Fruit fly (Drosophila melanogaster) whole organism, embryonic: ENCODE data around the gene tj.

Source experiments
- Ada2b ChIP-seq: fragments of 200-800 bp; sonication (Bioruptor generic); IDR thresholded peaks from 2 replicates; pipeline ENCODE4 v1.3.6; 2022; ENCODE audit warnings: missing biosample characterization, missing genetic modification characterization
- Awh ChIP-seq: fragments of 200-800 bp; sonication (Bioruptor generic); IDR thresholded peaks from 2 replicates; pipeline ENCODE4, ENCODE4 v1.3.6; 2022; ENCODE audit warnings: missing biosample characterization, missing genetic modification characterization
- CG10959 ChIP-seq: fragments of 200-800 bp; sonication (Bioruptor generic); IDR thresholded peaks from 2 replicates; pipeline ENCODE4 v1.3.6; 2022; ENCODE audit warnings: missing biosample characterization, missing genetic modification characterization
- CG12769 ChIP-seq: fragments of 200-800 bp; sonication (Bioruptor generic); optimal IDR thresholded peaks from 2 replicates; lab custom pipeline; 2019; ENCODE audit warnings: missing biosample characterization, mild to moderate bottlenecking, missing genetic modification characterization, moderate library complexity
- CG13624 ChIP-seq: fragments of 200-800 bp; sonication (Bioruptor generic); optimal IDR thresholded peaks from 2 replicates; lab custom pipeline; 2016; ENCODE audit warnings: missing biosample characterization, missing genetic modification characterization
- CG14710 ChIP-seq: fragments of 200-800 bp; sonication (Bioruptor generic); optimal IDR thresholded peaks from 3 replicates; lab custom pipeline; 2019; ENCODE audit warnings: missing biosample characterization, mild to moderate bottlenecking, missing genetic modification characterization, moderate library complexity
- CG16863 ChIP-seq: fragments of 200-800 bp; sonication (Bioruptor generic); optimal IDR thresholded peaks from 3 replicates; lab custom pipeline; 2016; ENCODE audit warnings: missing biosample characterization, missing genetic modification characterization
- CG30020 ChIP-seq: fragments of 200-800 bp; optimal IDR thresholded peaks from 2 replicates; lab custom pipeline; 2019; ENCODE audit warnings: missing biosample characterization, mild to moderate bottlenecking, missing genetic modification characterization, moderate library complexity
- CG32767 ChIP-seq: fragments of 200-800 bp; sonication (Bioruptor generic); IDR thresholded peaks from 2 replicates; pipeline ENCODE4 v1.3.6; 2022; ENCODE audit warnings: missing biosample characterization, missing genetic modification characterization
- CG3407 ChIP-seq: fragments of 200-800 bp; sonication (Bioruptor generic); optimal IDR thresholded peaks from 2 replicates; lab custom pipeline; 2018; ENCODE audit warnings: missing biosample characterization, mild to moderate bottlenecking, missing genetic modification characterization
- CG4282 ChIP-seq: fragments of 200-800 bp; sonication (Bioruptor generic); optimal IDR thresholded peaks from 2 replicates; lab custom pipeline; 2016; ENCODE audit warnings: missing biosample characterization, missing genetic modification characterization
- CG9797 ChIP-seq: fragments of 200-800 bp; sonication (Bioruptor generic); optimal IDR thresholded peaks from 3 replicates; lab custom pipeline; 2018; ENCODE audit warnings: missing biosample characterization, mild to moderate bottlenecking, missing genetic modification characterization
- CG9876 ChIP-seq: fragments of 200-800 bp; sonication (Bioruptor generic); optimal IDR thresholded peaks from 2 replicates; lab custom pipeline; 2016; ENCODE audit warnings: missing biosample characterization, missing genetic modification characterization
- CTCF ChIP-seq: fragments of 200-800 bp; sonication (Bioruptor generic); optimal IDR thresholded peaks from 2 replicates; lab custom pipeline; 2017; ENCODE audit warnings: missing biosample characterization, mild to moderate bottlenecking, missing genetic modification characterization, moderate library complexity
- CoRest ChIP-seq: fragments of 200-800 bp; sonication (Bioruptor generic); optimal IDR thresholded peaks from 3 replicates; lab custom pipeline; 2018; ENCODE audit warnings: missing biosample characterization, mild to moderate bottlenecking, missing genetic modification characterization, moderate library complexity
- D ChIP-seq, 2 experiments: fragments of 200-800 bp in 1 of 2; fragments of >200 bp in 1 of 2; sonication (Bioruptor generic) in 1 of 2; optimal IDR thresholded peaks; 2 replicates in 1 of 2; 3 replicates in 1 of 2; lab custom pipeline; 2017; ENCODE audit warnings: mild to moderate bottlenecking in 1 of 2, missing biosample characterization in 1 of 2, missing genetic modification characterization in 1 of 2, missing genetic modification reagents in 1 of 2
- D19B ChIP-seq: fragments of 200-800 bp; sonication (Bioruptor generic); optimal IDR thresholded peaks from 2 replicates; lab custom pipeline; 2017; ENCODE audit warnings: missing biosample characterization, mild to moderate bottlenecking, missing genetic modification characterization
- Doc3 ChIP-seq: fragments of 200-800 bp; sonication (Bioruptor generic); IDR thresholded peaks from 3 replicates; pipeline ENCODE4 v1.3.6; 2022; ENCODE audit warnings: missing biosample characterization, missing genetic modification characterization; ENCODE audit not compliant: partially characterized antibody
- Dp ChIP-seq: fragments of 200-800 bp; sonication (Bioruptor generic); optimal IDR thresholded peaks from 2 replicates; lab custom pipeline; 2018; ENCODE audit warnings: missing biosample characterization, mild to moderate bottlenecking, missing genetic modification characterization, moderate library complexity
- HmgD ChIP-seq: fragments of 200-800 bp; sonication (Bioruptor generic); optimal IDR thresholded peaks from 3 replicates; lab custom pipeline; 2016; ENCODE audit warnings: missing biosample characterization, missing genetic modification characterization
- Hr51 ChIP-seq, 2 experiments: fragments of 200-800 bp; sonication (Bioruptor generic); optimal IDR thresholded peaks; 2 replicates in 1 of 2; 3 replicates in 1 of 2; lab custom pipeline; 2016 to 2018; ENCODE audit warnings: missing biosample characterization in 2 of 2, missing genetic modification characterization in 2 of 2, mild to moderate bottlenecking in 1 of 2, moderate library complexity in 1 of 2
- Myb ChIP-seq: fragments of 200-800 bp; sonication (Bioruptor generic); optimal IDR thresholded peaks from 2 replicates; lab custom pipeline; 2016; ENCODE audit warnings: missing biosample characterization, missing genetic modification characterization
- NK7.1 ChIP-seq: fragments of 200-800 bp; sonication (Bioruptor generic); optimal IDR thresholded peaks from 3 replicates; lab custom pipeline; 2016; ENCODE audit warnings: missing biosample characterization, missing genetic modification characterization
- Nf-YA ChIP-seq: fragments of 200-800 bp; sonication (Bioruptor generic); IDR thresholded peaks from 2 replicates; pipeline ENCODE4 v1.3.6; 2022; ENCODE audit warnings: missing biosample characterization, missing genetic modification characterization
- NfI ChIP-seq: fragments of 200-800 bp; sonication (Bioruptor generic); optimal IDR thresholded peaks from 3 replicates; lab custom pipeline; 2018; ENCODE audit warnings: missing biosample characterization, mild to moderate bottlenecking, missing genetic modification characterization, moderate library complexity
- Ptx1 ChIP-seq: fragments of 200-800 bp; sonication (Bioruptor generic); IDR thresholded peaks from 2 replicates; pipeline ENCODE4 v1.3.6; 2022; ENCODE audit warnings: missing biosample characterization, missing genetic modification characterization
- Rfx ChIP-seq: fragments of 200-800 bp; sonication (Bioruptor generic); IDR thresholded peaks from 2 replicates; pipeline ENCODE4 v1.3.6; 2022; ENCODE audit warnings: missing biosample characterization, missing genetic modification characterization
- ab ChIP-seq: fragments of 200-800 bp; sonication (Bioruptor generic); optimal IDR thresholded peaks from 2 replicates; lab custom pipeline; 2016; ENCODE audit warnings: missing biosample characterization, missing genetic modification characterization
- ato ChIP-seq: fragments of 200-800 bp; sonication (Bioruptor generic); IDR thresholded peaks from 2 replicates; pipeline ENCODE4 v1.3.6; 2022; ENCODE audit warnings: missing biosample characterization, missing genetic modification characterization; ENCODE audit not compliant: partially characterized antibody
- bbx ChIP-seq: fragments of 200-800 bp; sonication (Bioruptor generic); IDR thresholded peaks from 2 replicates; pipeline ENCODE4 v1.3.6; 2022; ENCODE audit warnings: missing biosample characterization, missing genetic modification characterization; ENCODE audit not compliant: partially characterized antibody
- bigmax ChIP-seq: fragments of 200-800 bp; sonication (Bioruptor generic); optimal IDR thresholded peaks from 2 replicates; lab custom pipeline; 2018; ENCODE audit warnings: missing biosample characterization, mild to moderate bottlenecking, missing genetic modification characterization
- cg ChIP-seq: fragments of 200-800 bp; sonication (Bioruptor generic); optimal IDR thresholded peaks from 3 replicates; lab custom pipeline; 2019; ENCODE audit warnings: missing biosample characterization, mild to moderate bottlenecking, missing genetic modification characterization, moderate library complexity
- dpn ChIP-seq, 2 experiments: fragments of 200-800 bp; sonication (Bioruptor generic); optimal IDR thresholded peaks; 3 replicates each; lab custom pipeline; 2016; ENCODE audit warnings: missing biosample characterization in 2 of 2, missing genetic modification characterization in 2 of 2
- fu2 ChIP-seq: fragments of 200-800 bp; sonication (Bioruptor generic); optimal IDR thresholded peaks from 2 replicates; lab custom pipeline; 2016; ENCODE audit warnings: missing biosample characterization, missing genetic modification characterization
- gem ChIP-seq: fragments of 200-800 bp; sonication (Bioruptor generic); optimal IDR thresholded peaks from 2 replicates; lab custom pipeline; 2019; ENCODE audit warnings: missing biosample characterization, mild to moderate bottlenecking, missing genetic modification characterization, moderate library complexity
- ind ChIP-seq: fragments of 200-800 bp; sonication (Bioruptor generic); optimal IDR thresholded peaks from 3 replicates; lab custom pipeline; 2016; ENCODE audit warnings: missing biosample characterization, missing genetic modification characterization
- ken ChIP-seq: fragments of 200-800 bp; sonication (Bioruptor generic); IDR thresholded peaks from 3 replicates; pipeline ENCODE4 v1.3.6; 2022; ENCODE audit warnings: missing biosample characterization, missing genetic modification characterization
- lilli ChIP-seq: fragments of 200-800 bp; sonication (Bioruptor generic); optimal IDR thresholded peaks from 3 replicates; lab custom pipeline; 2016; ENCODE audit warnings: missing biosample characterization, missing genetic modification characterization
- pb ChIP-seq: fragments of 200-800 bp; sonication (Bioruptor generic); optimal IDR thresholded peaks from 3 replicates; lab custom pipeline; 2016; ENCODE audit warnings: missing biosample characterization, missing genetic modification characterization
- repo ChIP-seq: fragments of 200-800 bp; sonication (Bioruptor generic); optimal IDR thresholded peaks from 2 replicates; lab custom pipeline; 2016; ENCODE audit warnings: missing biosample characterization, missing genetic modification characterization
- row ChIP-seq: fragments of 200-800 bp; sonication (Bioruptor generic); IDR thresholded peaks from 3 replicates; pipeline ENCODE4 v1.3.6; 2022; ENCODE audit warnings: missing biosample characterization, missing genetic modification characterization
- sc ChIP-seq, 3 experiments: fragments of >200 bp in 2 of 3; fragments of 200-800 bp in 1 of 3; sonication (Bioruptor generic) in 1 of 3; optimal IDR thresholded peaks; 2 replicates in 2 of 3; 3 replicates in 1 of 3; lab custom pipeline; 2017; ENCODE audit warnings: mild to moderate bottlenecking in 1 of 3, missing biosample characterization in 1 of 3, missing genetic modification characterization in 1 of 3, missing genetic modification reagents in 1 of 3
- sens ChIP-seq: fragments of 200-800 bp; sonication (Bioruptor generic); peaks from one replicate; lab custom pipeline; 2016; ENCODE audit warnings: missing biosample characterization, missing genetic modification characterization
- shn ChIP-seq: fragments of 200-800 bp; sonication (Bioruptor generic); optimal IDR thresholded peaks from 3 replicates; lab custom pipeline; 2016; ENCODE audit warnings: missing biosample characterization, missing genetic modification characterization
- sna ChIP-seq: fragments of 200-800 bp; sonication (Bioruptor generic); IDR thresholded peaks from 2 replicates; pipeline ENCODE4 v1.3.6; 2022; ENCODE audit warnings: missing biosample characterization, missing genetic modification characterization; ENCODE audit not compliant: partially characterized antibody
- stwl ChIP-seq: fragments of 200-800 bp; sonication (Bioruptor generic); optimal IDR thresholded peaks from 3 replicates; lab custom pipeline; 2018; ENCODE audit warnings: missing biosample characterization, mild to moderate bottlenecking, missing genetic modification characterization, moderate library complexity
- unc-4 ChIP-seq: fragments of 200-800 bp; sonication (Bioruptor generic); IDR thresholded peaks from 2 replicates; pipeline ENCODE4 v1.3.6; 2022; ENCODE audit warnings: missing biosample characterization, missing genetic modification characterization; ENCODE audit not compliant: partially characterized antibody
- unpg ChIP-seq: fragments of 200-800 bp; sonication (Bioruptor generic); optimal IDR thresholded peaks from 3 replicates; lab custom pipeline; 2018; ENCODE audit warnings: missing biosample characterization, mild to moderate bottlenecking, missing genetic modification characterization, moderate library complexity
- zfh1 ChIP-seq: fragments of 200-800 bp; sonication (Bioruptor generic); IDR thresholded peaks from 3 replicates; pipeline ENCODE4 v1.3.6; 2022; ENCODE audit warnings: missing biosample characterization, missing genetic modification characterization
- zfh2 ChIP-seq: fragments of 200-800 bp; sonication (Bioruptor generic); optimal IDR thresholded peaks from 2 replicates; lab custom pipeline; 2016; ENCODE audit warnings: missing biosample characterization, missing genetic modification characterization

Gene tj

DNA sequence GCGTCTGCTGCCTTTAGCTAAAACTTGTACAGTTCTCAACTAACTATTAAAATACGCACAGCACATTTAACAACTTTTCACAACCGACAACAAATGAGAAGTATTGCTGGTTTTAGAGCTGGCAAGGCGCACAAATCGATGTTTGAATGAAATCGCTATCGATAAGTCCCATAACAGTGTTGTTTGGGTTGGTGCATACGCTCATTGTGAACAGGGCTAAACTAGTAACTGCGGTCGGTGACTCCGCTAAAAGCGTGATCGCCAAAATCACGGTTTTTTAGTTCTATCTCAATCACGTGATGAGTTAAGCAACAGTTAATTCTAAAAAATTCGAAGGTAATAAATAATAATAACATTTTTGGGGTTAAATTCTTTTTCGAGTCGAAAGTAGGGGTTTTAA, 10.7 kb upstream of the tj start, which contains the start of gene Top2 (continued):
- TF ChIP-seq CG9876 (GFP tag; lab: Kevin White, UChicago), result peak; percentile 57
- peak; percentile 83 for TF ChIP-seq unc-4 (GFP tag; lab: Robert Waterston, UW)
- peak; percentile 5 for TF ChIP-seq bigmax
- peak; percentile 51 for TF ChIP-seq gem (tag; lab: Kevin White, UChicago)
- peak; percentile 7 for TF ChIP-seq repo (GFP tag; lab: Kevin White, UChicago)
- TF ChIP-seq CG13624, result peak; percentile 62
- TF ChIP-seq ken (GFP tag; lab: Robert Waterston, UW), result 0 out of 3 replicates have a peak, but pooled peaks have one; percentile 7
- peak; percentile 84 for TF ChIP-seq bbx (GFP tag; lab: Robert Waterston, UW)
- TF ChIP-seq D (optimal IDR thresholded peaks at IDR 0.05; lab: Kevin White, UChicago), result no peak
- no peak for TF ChIP-seq D (GFP tag; optimal IDR thresholded peaks at IDR 0.05; lab: Kevin White, UChicago)
- TF ChIP-seq pb (GFP tag; lab: Kevin White, UChicago), result peak; percentile 37
- TF ChIP-seq Nf-YA (GFP tag; lab: Robert Waterston, UW), result no peak
- TF ChIP-seq zfh1 (GFP tag; lab: Robert Waterston, UW), result peak; percentile 37; the same call in 1 of the 3 replicates
- TF ChIP-seq CG16863 (GFP tag; lab: Kevin White, UChicago), result no peak
- TF ChIP-seq ind (GFP tag; lab: Kevin White, UChicago), result peak; percentile 35
- TF ChIP-seq lilli (GFP tag; lab: Kevin White, UChicago), result peak; percentile 55
- TF ChIP-seq Dp (GFP tag; lab: Kevin White, UChicago), result peak; percentile 68
- no peak for TF ChIP-seq sc (optimal IDR thresholded peaks at IDR 0.05; lab: Kevin White, UChicago)
- TF ChIP-seq sc (GFP tag; optimal IDR thresholded peaks at IDR 0.05; lab: Kevin White, UChicago), result no peak
- TF ChIP-seq Rfx (GFP tag; lab: Robert Waterston, UW), result peak; percentile 63
- TF ChIP-seq CG30020 (tag; lab: Kevin White, UChicago), result peak; percentile 70
- TF ChIP-seq Doc3 (GFP tag; lab: Robert Waterston, UW), result peak; percentile 61
- TF ChIP-seq CG12769 (tag; lab: Kevin White, UChicago), result peak; percentile 23
- TF ChIP-seq fu2 (GFP tag; lab: Kevin White, UChicago), result peak; percentile 15
- peak in 1 of 2 experiments; percentile 48 for TF ChIP-seq Hr51 (GFP tag; optimal IDR thresholded peaks at IDR 0.05; lab: Kevin White, UChicago)
- peak; percentile 48 for TF ChIP-seq NfI
- TF ChIP-seq ab (GFP tag; lab: Kevin White, UChicago), result no peak
- TF ChIP-seq Awh, result no peak
- TF ChIP-seq CG3407, result no peak
- TF ChIP-seq sens (GFP tag; lab: Kevin White, UChicago), result peak; percentile 78
- TF ChIP-seq Ada2b (GFP tag; lab: Robert Waterston, UW), result peak; percentile 27; the same call in 1 of the 2 replicates
- TF ChIP-seq sna (GFP tag; lab: Robert Waterston, UW), result peak; percentile 44
- TF ChIP-seq shn (GFP tag; lab: Kevin White, UChicago), result peak; percentile 30
- TF ChIP-seq CG9797 (GFP tag; lab: Kevin White, UChicago), result peak; percentile 66
- TF ChIP-seq dpn (GFP tag; optimal IDR thresholded peaks at IDR 0.05; lab: Kevin White, UChicago), result peak; percentile 50 to 70
- no peak for TF ChIP-seq D19B (GFP tag; lab: Kevin White, UChicago)
- peak; percentile 95 for TF ChIP-seq HmgD (GFP tag; lab: Kevin White, UChicago)
- peak; percentile 94 for TF ChIP-seq CG14710 (tag; lab: Kevin White, UChicago)
- TF ChIP-seq CTCF (GFP tag; lab: Kevin White, UChicago), result peak; percentile 70
- TF ChIP-seq CG4282 (GFP tag; lab: Kevin White, UChicago), result peak; percentile 41
- peak; percentile 80 for TF ChIP-seq ato (GFP tag; lab: Robert Waterston, UW)
- TF ChIP-seq cg (GFP tag; lab: Kevin White, UChicago), result no peak
- peak; percentile 2 for TF ChIP-seq unpg (GFP tag; lab: Kevin White, UChicago)
- TF ChIP-seq row (GFP tag; lab: Robert Waterston, UW), result peak; percentile 81
- TF ChIP-seq stwl (tag; lab: Kevin White, UChicago), result peak; percentile 89
- 0 out of 2 replicates have a peak, but pooled peaks have one; percentile 32 for TF ChIP-seq Ptx1 (GFP tag; lab: Robert Waterston, UW)
- peak; percentile 89 for TF ChIP-seq Myb (GFP tag; lab: Kevin White, UChicago)
- TF ChIP-seq NK7.1, result no peak
- peak; percentile 47; the same call in 1 of the 2 replicates for TF ChIP-seq CG32767 (GFP tag; lab: Robert Waterston, UW)
- no peak for TF ChIP-seq CG10959 (GFP tag; lab: Robert Waterston, UW)
- peak; percentile 69 for TF ChIP-seq CoRest (tag; lab: Kevin White, UChicago)
- TF ChIP-seq zfh2 (GFP tag; lab: Kevin White, UChicago), result peak; percentile 68
